Fruit fly (Drosophila melanogaster) whole organism, embryonic: ENCODE measurements around the gene Idgf3.
A peak's percentile ranks its signal among the peaks of the same experiment; 100 is the strongest.

Experiments used
- C15 ChIP-seq: fragments of 200-800 bp; sonication (Bioruptor generic); IDR thresholded peaks from 3 replicates; pipeline ENCODE4 v1.3.6; 2022; ENCODE audit warnings: missing biosample characterization, missing genetic modification characterization
- CG10267 ChIP-seq: fragments of 200-800 bp; sonication (Bioruptor generic); optimal IDR thresholded peaks from 2 replicates; lab custom pipeline; 2018; ENCODE audit warnings: missing biosample characterization, mild to moderate bottlenecking, missing genetic modification characterization, moderate library complexity
- CG11456 ChIP-seq: fragments of 200-800 bp; sonication (Bioruptor generic); IDR thresholded peaks from 3 replicates; pipeline ENCODE4 v1.3.6; 2022; ENCODE audit warnings: missing biosample characterization, missing genetic modification characterization
- CG12391 ChIP-seq: fragments of 200-800 bp; sonication (Bioruptor generic); optimal IDR thresholded peaks from 3 replicates; lab custom pipeline; 2018; ENCODE audit warnings: missing biosample characterization, mild to moderate bottlenecking, missing genetic modification characterization, moderate library complexity
- CG12769 ChIP-seq: fragments of 200-800 bp; sonication (Bioruptor generic); optimal IDR thresholded peaks from 2 replicates; lab custom pipeline; 2019; ENCODE audit warnings: missing biosample characterization, mild to moderate bottlenecking, missing genetic modification characterization, moderate library complexity
- CG14050 ChIP-seq: fragments of 200-800 bp; sonication (Bioruptor generic); IDR thresholded peaks from 3 replicates; pipeline ENCODE4 v1.3.6; 2022; ENCODE audit warnings: missing biosample characterization, missing genetic modification characterization
- CG17802 ChIP-seq: fragments of 200-800 bp; sonication (Bioruptor generic); optimal IDR thresholded peaks from 2 replicates; lab custom pipeline; 2018; ENCODE audit warnings: missing biosample characterization, mild to moderate bottlenecking, missing genetic modification characterization, moderate library complexity
- CG2875 ChIP-seq: fragments of 200-800 bp; sonication (Bioruptor generic); optimal IDR thresholded peaks from 2 replicates; lab custom pipeline; 2017; ENCODE audit warnings: missing biosample characterization, mild to moderate bottlenecking, missing genetic modification characterization, missing genetic modification reagents
- CG31365 ChIP-seq: fragments of 200-800 bp; sonication (Bioruptor generic); optimal IDR thresholded peaks from 2 replicates; lab custom pipeline; 2018; ENCODE audit warnings: missing biosample characterization, mild to moderate bottlenecking, missing genetic modification characterization
- CG3163 ChIP-seq: fragments of 200-800 bp; sonication (Bioruptor generic); optimal IDR thresholded peaks from 3 replicates; lab custom pipeline; 2016; ENCODE audit warnings: missing biosample characterization, missing genetic modification characterization
- CG32772 ChIP-seq: fragments of 200-800 bp; sonication (Bioruptor generic); IDR thresholded peaks from 2 replicates; pipeline ENCODE4 v1.3.6; 2022; ENCODE audit warnings: missing biosample characterization, missing genetic modification characterization
- CG4424 ChIP-seq: fragments of 200-800 bp; sonication (Bioruptor generic); optimal IDR thresholded peaks from 3 replicates; lab custom pipeline; 2016; ENCODE audit warnings: missing biosample characterization, missing genetic modification characterization
- CG6254 ChIP-seq: fragments of 200-800 bp; sonication (Bioruptor generic); optimal IDR thresholded peaks from 3 replicates; lab custom pipeline; 2017; ENCODE audit warnings: mild to moderate bottlenecking, missing biosample characterization, missing genetic modification reagents, missing genetic modification characterization
- CG7372 ChIP-seq: fragments of 200-800 bp; sonication (Bioruptor generic); IDR thresholded peaks from 2 replicates; pipeline ENCODE4 v1.3.6; 2022; ENCODE audit warnings: missing biosample characterization, missing genetic modification characterization
- CG8478 ChIP-seq: fragments of >200 bp; optimal IDR thresholded peaks from 2 replicates; lab custom pipeline; 2018
- CG9876 ChIP-seq: fragments of 200-800 bp; sonication (Bioruptor generic); optimal IDR thresholded peaks from 2 replicates; lab custom pipeline; 2016; ENCODE audit warnings: missing biosample characterization, missing genetic modification characterization
- Camta ChIP-seq: fragments of 200-800 bp; sonication (Bioruptor generic); optimal IDR thresholded peaks from 2 replicates; lab custom pipeline; 2016; ENCODE audit warnings: missing biosample characterization, missing genetic modification characterization
- D19A ChIP-seq: fragments of 200-800 bp; optimal IDR thresholded peaks from 3 replicates; lab custom pipeline; 2019; ENCODE audit warnings: missing biosample characterization, mild to moderate bottlenecking, missing genetic modification characterization, moderate library complexity
- Doc3 ChIP-seq: fragments of 200-800 bp; sonication (Bioruptor generic); IDR thresholded peaks from 3 replicates; pipeline ENCODE4 v1.3.6; 2022; ENCODE audit warnings: missing biosample characterization, missing genetic modification characterization; ENCODE audit not compliant: partially characterized antibody
- Elba2 ChIP-seq: fragments of 200-800 bp; sonication (Bioruptor generic); optimal IDR thresholded peaks from 3 replicates; lab custom pipeline; 2016; ENCODE audit warnings: missing biosample characterization, missing genetic modification characterization
- Ets97D ChIP-seq: fragments of 200-800 bp; sonication (Bioruptor generic); optimal IDR thresholded peaks from 3 replicates; lab custom pipeline; 2016; ENCODE audit warnings: missing biosample characterization, missing genetic modification characterization
- Fer2 ChIP-seq: fragments of 200-800 bp; sonication (Bioruptor generic); optimal IDR thresholded peaks from 2 replicates; lab custom pipeline; 2018; ENCODE audit warnings: missing biosample characterization, mild to moderate bottlenecking, missing genetic modification characterization, moderate library complexity
- Gsc ChIP-seq: fragments of 200-800 bp; sonication (Bioruptor generic); IDR thresholded peaks from 2 replicates; pipeline ENCODE4 v1.3.6; 2022; ENCODE audit warnings: missing biosample characterization, missing genetic modification characterization
- HHEX ChIP-seq: fragments of 200-800 bp; sonication (Bioruptor generic); optimal IDR thresholded peaks from 3 replicates; lab custom pipeline; 2017; ENCODE audit warnings: missing biosample characterization, mild to moderate bottlenecking, missing genetic modification characterization, missing genetic modification reagents
- HLH54F ChIP-seq: fragments of 200-800 bp; sonication (Bioruptor generic); optimal IDR thresholded peaks from 3 replicates; lab custom pipeline; 2016; ENCODE audit warnings: missing biosample characterization, missing genetic modification characterization
- Hmx ChIP-seq: fragments of 200-800 bp; sonication (Bioruptor generic); optimal IDR thresholded peaks from 2 replicates; lab custom pipeline; 2016; ENCODE audit warnings: missing biosample characterization, missing genetic modification characterization
- MESR4 ChIP-seq: fragments of 200-800 bp; sonication (Bioruptor generic); optimal IDR thresholded peaks from 2 replicates; lab custom pipeline; 2018; ENCODE audit warnings: missing biosample characterization, mild to moderate bottlenecking, missing genetic modification characterization, moderate library complexity
- Rfx ChIP-seq: fragments of 200-800 bp; sonication (Bioruptor generic); IDR thresholded peaks from 2 replicates; pipeline ENCODE4 v1.3.6; 2022; ENCODE audit warnings: missing biosample characterization, missing genetic modification characterization
- Side ChIP-seq: fragments of 200-800 bp; sonication (Bioruptor generic); optimal IDR thresholded peaks from 2 replicates; lab custom pipeline; 2016; ENCODE audit warnings: missing biosample characterization, missing genetic modification characterization
- Stat92E ChIP-seq, 3 experiments: fragments of >200 bp in 2 of 3; fragments of 200-800 bp in 1 of 3; sonication (Bioruptor generic) in 1 of 3; optimal IDR thresholded peaks; 2 replicates each; lab custom pipeline; 2017 to 2019; ENCODE audit warnings: missing biosample characterization in 3 of 3, missing genetic modification characterization in 3 of 3, mild to moderate bottlenecking in 1 of 3, moderate library complexity in 1 of 3
- TFAM ChIP-seq: fragments of 200-800 bp; sonication (Bioruptor generic); optimal IDR thresholded peaks from 2 replicates; lab custom pipeline; 2017; ENCODE audit warnings: missing biosample characterization, missing genetic modification characterization, inconsistent platforms
- Vsx1 ChIP-seq: fragments of 200-800 bp; sonication (Bioruptor generic); optimal IDR thresholded peaks from 2 replicates; lab custom pipeline; 2017; ENCODE audit warnings: missing biosample characterization, mild to moderate bottlenecking, missing genetic modification characterization, missing genetic modification reagents
- btn ChIP-seq: fragments of 200-800 bp; sonication (Bioruptor generic); optimal IDR thresholded peaks from 2 replicates; lab custom pipeline; 2016; ENCODE audit warnings: missing biosample characterization, missing genetic modification characterization
- corto ChIP-seq: fragments of 200-800 bp; sonication (Bioruptor generic); optimal IDR thresholded peaks from 2 replicates; lab custom pipeline; 2016; ENCODE audit warnings: missing biosample characterization, mild to moderate bottlenecking, missing genetic modification characterization, moderate library complexity
- dimm ChIP-seq: fragments of 200-800 bp; sonication (Bioruptor generic); IDR thresholded peaks from 2 replicates; pipeline ENCODE4 v1.3.6; 2022; ENCODE audit warnings: missing biosample characterization, missing genetic modification characterization
- disco-r ChIP-seq: fragments of 200-800 bp; sonication (Bioruptor generic); optimal IDR thresholded peaks from 2 replicates; lab custom pipeline; 2016; ENCODE audit warnings: missing biosample characterization, missing genetic modification characterization
- esg ChIP-seq: fragments of 200-800 bp; sonication (Bioruptor generic); conservative IDR thresholded peaks from 2 replicates; pipeline ENCODE4 v1.3.6; 2022; ENCODE audit warnings: missing biosample characterization, missing genetic modification characterization
- fd102C ChIP-seq: fragments of 200-800 bp; sonication (Bioruptor generic); optimal IDR thresholded peaks from 2 replicates; lab custom pipeline; 2018; ENCODE audit warnings: missing biosample characterization, mild to moderate bottlenecking, missing genetic modification characterization, moderate library complexity
- gfzf ChIP-seq: fragments of 200-800 bp; sonication (Bioruptor generic); optimal IDR thresholded peaks from 2 replicates; lab custom pipeline; 2016; ENCODE audit warnings: missing biosample characterization, mild to moderate bottlenecking, missing genetic modification characterization, moderate library complexity
- hth ChIP-seq: fragments of >200 bp; optimal IDR thresholded peaks from 2 replicates; lab custom pipeline; 2017; ENCODE audit warnings: inconsistent platforms
- lbe ChIP-seq: fragments of 200-800 bp; sonication (Bioruptor generic); optimal IDR thresholded peaks from 2 replicates; lab custom pipeline; 2016; ENCODE audit warnings: missing biosample characterization, mild to moderate bottlenecking, missing genetic modification characterization
- odd ChIP-seq: fragments of 200-800 bp; sonication (Bioruptor generic); optimal IDR thresholded peaks from 2 replicates; lab custom pipeline; 2017; ENCODE audit warnings: missing biosample characterization, mild to moderate bottlenecking, missing genetic modification characterization
- p53 ChIP-seq: fragments of 200-800 bp; sonication (Bioruptor generic); optimal IDR thresholded peaks from 2 replicates; lab custom pipeline; 2016; ENCODE audit warnings: missing biosample characterization, missing genetic modification characterization
- shn ChIP-seq: fragments of 200-800 bp; sonication (Bioruptor generic); optimal IDR thresholded peaks from 3 replicates; lab custom pipeline; 2016; ENCODE audit warnings: missing biosample characterization, missing genetic modification characterization
- slou ChIP-seq: fragments of 200-800 bp; sonication (Bioruptor generic); optimal IDR thresholded peaks from 3 replicates; lab custom pipeline; 2016; ENCODE audit warnings: missing biosample characterization, missing genetic modification characterization
- sna ChIP-seq: fragments of 200-800 bp; sonication (Bioruptor generic); IDR thresholded peaks from 2 replicates; pipeline ENCODE4 v1.3.6; 2022; ENCODE audit warnings: missing biosample characterization, missing genetic modification characterization; ENCODE audit not compliant: partially characterized antibody
- sqz ChIP-seq: fragments of 200-800 bp; sonication (Bioruptor generic); optimal IDR thresholded peaks from 3 replicates; lab custom pipeline; 2018; ENCODE audit warnings: missing biosample characterization, mild to moderate bottlenecking, missing genetic modification characterization
- ssp ChIP-seq: fragments of 200-800 bp; sonication (Bioruptor generic); IDR thresholded peaks from 2 replicates; pipeline ENCODE4 v1.3.6; 2022; ENCODE audit warnings: missing biosample characterization, missing genetic modification characterization
- ttk ChIP-seq: fragments of 200-800 bp; sonication (Bioruptor generic); IDR thresholded peaks from 2 replicates; pipeline ENCODE4 v2.1.2; 2022; ENCODE audit warnings: missing biosample characterization, missing genetic modification characterization
- zfh1 ChIP-seq: fragments of 200-800 bp; sonication (Bioruptor generic); IDR thresholded peaks from 3 replicates; pipeline ENCODE4 v1.3.6; 2022; ENCODE audit warnings: missing biosample characterization, missing genetic modification characterization

The Idgf3 gene

DNA sequence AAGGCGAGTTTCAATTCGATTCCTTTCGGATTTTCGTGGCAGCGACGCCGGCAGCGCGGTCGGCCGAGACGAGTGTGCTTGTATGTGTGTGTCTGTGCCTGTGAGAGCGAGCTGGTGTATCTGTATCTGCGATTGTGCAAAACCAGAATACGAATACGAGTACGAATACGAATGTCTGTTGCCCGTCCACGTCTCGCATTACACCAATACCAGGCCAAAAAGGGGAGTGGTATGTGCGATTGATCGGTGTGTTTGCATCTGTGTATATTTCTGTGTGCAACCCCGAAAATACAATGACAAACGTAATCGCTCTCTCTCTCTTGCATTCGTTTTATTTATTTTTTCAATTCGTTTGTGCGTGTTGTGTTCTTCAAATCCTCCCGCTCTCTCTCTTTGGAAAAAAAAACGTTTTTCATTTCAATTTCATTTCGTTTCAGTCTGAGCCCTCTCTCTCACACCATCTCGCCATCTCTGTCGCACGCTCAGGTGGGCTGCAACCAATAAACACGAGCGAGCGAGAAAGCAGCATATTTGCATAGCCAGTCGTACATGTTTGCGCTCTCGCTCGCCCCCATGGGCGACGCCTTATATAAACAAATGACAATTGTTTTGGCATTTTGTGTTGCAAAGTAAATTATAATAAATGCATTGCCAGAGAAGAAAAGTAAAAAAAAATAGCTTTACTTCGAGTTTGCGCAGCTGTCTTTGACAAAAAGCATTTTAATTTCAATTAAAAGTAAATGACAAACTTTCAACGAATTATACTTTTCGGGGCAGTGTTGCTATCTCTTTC lies 35.5 kb downstream of the Idgf3 start (continued):
- TF ChIP-seq CG31365 (tag; lab: Kevin White, UChicago) = no peak
- TF ChIP-seq CG17802 (tag; lab: Kevin White, UChicago) = peak; percentile 15
- TF ChIP-seq Rfx = peak; percentile 57
- TF ChIP-seq HHEX (GFP tag; lab: Kevin White, UChicago) = peak; percentile 48
- TF ChIP-seq hth = no peak
- no peak for TF ChIP-seq HLH54F (GFP tag; lab: Kevin White, UChicago)
- TF ChIP-seq lbe = no peak
- no peak for TF ChIP-seq gfzf
- peak; percentile 46 for TF ChIP-seq disco-r (GFP tag; lab: Kevin White, UChicago)
- TF ChIP-seq Hmx (GFP tag; lab: Kevin White, UChicago) = no peak
- no peak for TF ChIP-seq Vsx1 (GFP tag; lab: Kevin White, UChicago)
- no peak for TF ChIP-seq Stat92E (GFP tag; optimal IDR thresholded peaks at IDR 0.05; lab: Kevin White, UChicago)
- peak; percentile 24 for TF ChIP-seq CG4424 (GFP tag; lab: Kevin White, UChicago)
- no peak for TF ChIP-seq ssp (GFP tag; lab: Robert Waterston, UW)
- no peak for TF ChIP-seq C15 (GFP tag; lab: Robert Waterston, UW)
- TF ChIP-seq CG10267 = no peak
- no peak for TF ChIP-seq CG12391 (tag; lab: Kevin White, UChicago)
- TF ChIP-seq CG9876 = peak; percentile 8
- no peak for TF ChIP-seq D19A
- no peak for TF ChIP-seq MESR4 (GFP tag; lab: Kevin White, UChicago)
- TF ChIP-seq slou = no peak
- peak; percentile 94 for TF ChIP-seq CG8478
- TF ChIP-seq Gsc (GFP tag; lab: Robert Waterston, UW) = no peak
- TF ChIP-seq CG6254 = no peak
- TF ChIP-seq corto (GFP tag; lab: Kevin White, UChicago) = no peak
- TF ChIP-seq Elba2 (GFP tag; lab: Kevin White, UChicago) = no peak
- peak; percentile 48 for TF ChIP-seq CG3163 (GFP tag; lab: Kevin White, UChicago)
- no peak for TF ChIP-seq dimm (GFP tag; lab: Robert Waterston, UW)
- peak; percentile 2 for TF ChIP-seq CG12769 (tag; lab: Kevin White, UChicago)
- TF ChIP-seq p53 = peak; percentile 2
- no peak for TF ChIP-seq CG7372 (GFP tag; lab: Robert Waterston, UW)
- no peak for TF ChIP-seq CG14050 (GFP tag; lab: Robert Waterston, UW)
- TF ChIP-seq CG32772 (GFP tag; lab: Robert Waterston, UW) = peak; percentile 69
- TF ChIP-seq Side (GFP tag; lab: Kevin White, UChicago) = no peak
- TF ChIP-seq sqz (GFP tag; lab: Kevin White, UChicago) = peak; percentile 98
- peak; percentile 10 for TF ChIP-seq shn (GFP tag; lab: Kevin White, UChicago)
- TF ChIP-seq Fer2 = no peak
- no peak for TF ChIP-seq ttk (GFP tag; lab: Robert Waterston, UW)
- peak; percentile 74 for TF ChIP-seq fd102C (GFP tag; lab: Kevin White, UChicago)
- TF ChIP-seq zfh1 (GFP tag; lab: Robert Waterston, UW) = peak; percentile 64; the same call in 2 of the 3 replicates
- peak; percentile 34 for TF ChIP-seq Camta (GFP tag; lab: Kevin White, UChicago)
- TF ChIP-seq odd (GFP tag; lab: Kevin White, UChicago) = peak; percentile 9
- TF ChIP-seq btn (GFP tag; lab: Kevin White, UChicago) = peak; percentile 58
- no peak for TF ChIP-seq esg (GFP tag; lab: Robert Waterston, UW)
- no peak for TF ChIP-seq sna (GFP tag; lab: Robert Waterston, UW)
- TF ChIP-seq CG2875 (GFP tag; lab: Kevin White, UChicago) = no peak
- TF ChIP-seq Ets97D = peak; percentile 28
- TF ChIP-seq CG11456 = peak; percentile 75; the same call in 2 of the 3 replicates
- no peak for TF ChIP-seq TFAM (GFP tag; lab: Kevin White, UChicago)
- no peak for TF ChIP-seq Doc3 (GFP tag; lab: Robert Waterston, UW)
